Worm (Caenorhabditis elegans) whole organism, late embryonic: ENCODE results near the gene W07E11.1.

ENCODE experiments used
- C38D4.7 ChIP-seq: fragments of 200-800 bp; sonication (Bioruptor generic); optimal IDR thresholded peaks from 2 replicates; lab custom pipeline; 2018; ENCODE audit warnings: mild to moderate bottlenecking, missing genetic modification characterization, moderate library complexity, missing compliant biosample characterization
- F13H6.1 ChIP-seq: sonication (generic microtip); optimal IDR thresholded peaks from 2 replicates; lab custom pipeline; 2016; ENCODE audit warnings: missing genetic modification characterization, missing compliant biosample characterization
- K02D7.2 ChIP-seq: sonication (generic microtip); optimal IDR thresholded peaks from 2 replicates; lab custom pipeline; 2017; ENCODE audit warnings: mild to moderate bottlenecking, missing genetic modification characterization, missing compliant biosample characterization
- Y22D7AL.16 ChIP-seq: sonication (generic microtip); optimal IDR thresholded peaks from 2 replicates; lab custom pipeline; 2016; ENCODE audit warnings: missing genetic modification characterization, missing compliant biosample characterization
- ahr-1 ChIP-seq: sonication (generic microtip); optimal IDR thresholded peaks from 2 replicates; lab custom pipeline; 2016; ENCODE audit warnings: missing genetic modification characterization, missing compliant biosample characterization
- ama-1 ChIP-seq: fragments of 150-350 bp; optimal IDR thresholded peaks from 2 replicates; lab custom pipeline; 2014
- ceh-19 ChIP-seq: fragments of 200-800 bp; sonication (Bioruptor generic); optimal IDR thresholded peaks from 2 replicates; lab custom pipeline; 2018; ENCODE audit warnings: mild to moderate bottlenecking, missing genetic modification characterization, missing compliant biosample characterization
- ceh-2 ChIP-seq: sonication (generic microtip); optimal IDR thresholded peaks from 2 replicates; lab custom pipeline; 2016; ENCODE audit warnings: missing genotype, missing genetic modification characterization, missing compliant biosample characterization
- ceh-22 ChIP-seq: sonication (generic microtip); optimal IDR thresholded peaks from 2 replicates; lab custom pipeline; 2017; ENCODE audit warnings: missing biosample characterization, missing genetic modification characterization
- ceh-30 ChIP-seq: fragments of 150-350 bp; optimal IDR thresholded peaks from 2 replicates; lab custom pipeline; 2014; ENCODE audit warnings: missing biosample characterization, missing genetic modification characterization
- ceh-31 ChIP-seq: sonication (generic microtip); optimal IDR thresholded peaks from 2 replicates; lab custom pipeline; 2016; ENCODE audit warnings: missing genetic modification characterization, missing compliant biosample characterization
- ceh-48 ChIP-seq: sonication (generic microtip); optimal IDR thresholded peaks from 2 replicates; lab custom pipeline; 2016; ENCODE audit warnings: missing genetic modification characterization, inconsistent platforms, missing compliant biosample characterization
- ceh-6 ChIP-seq: fragments of 200-800 bp; sonication (Bioruptor generic); optimal IDR thresholded peaks from 2 replicates; lab custom pipeline; 2018; ENCODE audit warnings: mild to moderate bottlenecking, missing genetic modification characterization, missing compliant biosample characterization
- che-1 ChIP-seq: sonication (generic microtip); optimal IDR thresholded peaks from 2 replicates; lab custom pipeline; 2016; ENCODE audit warnings: mild to moderate bottlenecking, missing genetic modification characterization, missing compliant biosample characterization
- dve-1 ChIP-seq: sonication (generic microtip); optimal IDR thresholded peaks from 2 replicates; lab custom pipeline; 2017; ENCODE audit warnings: antibody characterized with exemption, mild to moderate bottlenecking, missing genetic modification characterization, missing compliant biosample characterization
- elt-4 ChIP-seq: sonication (generic microtip); optimal IDR thresholded peaks from 2 replicates; lab custom pipeline; 2016; ENCODE audit warnings: missing genetic modification characterization, missing compliant biosample characterization
- ets-4 ChIP-seq: sonication (generic microtip); optimal IDR thresholded peaks from 2 replicates; lab custom pipeline; 2016; ENCODE audit warnings: missing genetic modification characterization, missing compliant biosample characterization
- eyg-1 ChIP-seq: sonication (generic microtip); optimal IDR thresholded peaks from 2 replicates; lab custom pipeline; 2016; ENCODE audit warnings: missing genotype, missing genetic modification characterization, missing compliant biosample characterization
- hlh-13 ChIP-seq: fragments of 200-800 bp; sonication (Bioruptor generic); optimal IDR thresholded peaks from 2 replicates; lab custom pipeline; 2018; ENCODE audit warnings: mild to moderate bottlenecking, missing genetic modification characterization, missing compliant biosample characterization
- hlh-15 ChIP-seq: sonication (generic microtip); optimal IDR thresholded peaks from 2 replicates; lab custom pipeline; 2016; ENCODE audit warnings: missing genetic modification characterization, missing compliant biosample characterization
- hlh-8 ChIP-seq: sonication (generic microtip); optimal IDR thresholded peaks from 2 replicates; lab custom pipeline; 2016; ENCODE audit warnings: missing genotype, missing genetic modification characterization, missing compliant biosample characterization
- lim-6 ChIP-seq: sonication (generic microtip); optimal IDR thresholded peaks from 2 replicates; lab custom pipeline; 2016; ENCODE audit warnings: missing genetic modification characterization, missing compliant biosample characterization
- lin-11 ChIP-seq: fragments of 200-800 bp; sonication (Bioruptor generic); optimal IDR thresholded peaks from 2 replicates; lab custom pipeline; 2018; ENCODE audit warnings: mild to moderate bottlenecking, missing genetic modification characterization, missing compliant biosample characterization
- npax-4 ChIP-seq: sonication (generic microtip); optimal IDR thresholded peaks from 2 replicates; lab custom pipeline; 2016; ENCODE audit warnings: missing genetic modification characterization, missing compliant biosample characterization
- odd-2 ChIP-seq: sonication (generic microtip); optimal IDR thresholded peaks from 2 replicates; lab custom pipeline; 2017; ENCODE audit warnings: antibody characterized with exemption, mild to moderate bottlenecking, missing genetic modification characterization, missing compliant biosample characterization
- pag-3 ChIP-seq: sonication (generic microtip); optimal IDR thresholded peaks from 2 replicates; lab custom pipeline; 2016; ENCODE audit warnings: missing compliant biosample characterization, missing genetic modification characterization, borderline replicate concordance
- pat-9 ChIP-seq: fragments of 200-800 bp; sonication (Bioruptor generic); optimal IDR thresholded peaks from 2 replicates; lab custom pipeline; 2018; ENCODE audit warnings: mild to moderate bottlenecking, missing genetic modification characterization, moderate library complexity, missing compliant biosample characterization
- ref-2 ChIP-seq: sonication (generic microtip); optimal IDR thresholded peaks from 2 replicates; lab custom pipeline; 2016; ENCODE audit warnings: missing genetic modification characterization, missing compliant biosample characterization
- rnt-1 ChIP-seq: sonication (generic microtip); optimal IDR thresholded peaks from 2 replicates; lab custom pipeline; 2016; ENCODE audit warnings: missing genetic modification characterization, missing compliant biosample characterization
- sdc-2 ChIP-seq: sonication (generic microtip); optimal IDR thresholded peaks from 2 replicates; lab custom pipeline; 2016; ENCODE audit warnings: missing genotype, missing genetic modification characterization, missing compliant biosample characterization
- sox-2 ChIP-seq: fragments of 200-800 bp; sonication (Bioruptor generic); IDR thresholded peaks from 2 replicates; pipeline ENCODE4 v1.3.6; 2022; ENCODE audit warnings: missing genetic modification reagents, missing genetic modification characterization, missing compliant biosample characterization
- sox-4 ChIP-seq: sonication (generic microtip); optimal IDR thresholded peaks from 2 replicates; lab custom pipeline; 2017; ENCODE audit warnings: mild to moderate bottlenecking, missing genetic modification characterization, inconsistent platforms, missing compliant biosample characterization
- syd-9 ChIP-seq: sonication (generic microtip); optimal IDR thresholded peaks from 2 replicates; lab custom pipeline; 2016; ENCODE audit warnings: mild to moderate bottlenecking, missing genetic modification characterization, moderate library complexity, missing compliant biosample characterization
- tbx-7 ChIP-seq: sonication (generic microtip); optimal IDR thresholded peaks from 2 replicates; lab custom pipeline; 2016; ENCODE audit warnings: missing genotype, missing genetic modification characterization, missing compliant biosample characterization
- unc-55 ChIP-seq: sonication (generic microtip); optimal IDR thresholded peaks from 2 replicates; lab custom pipeline; 2017; ENCODE audit warnings: missing biosample characterization, missing genetic modification reagents, missing genetic modification characterization
- unc-86 ChIP-seq: sonication (generic microtip); optimal IDR thresholded peaks from 2 replicates; lab custom pipeline; 2016; ENCODE audit warnings: missing genetic modification characterization, missing compliant biosample characterization
- zip-5 ChIP-seq: sonication (generic microtip); optimal IDR thresholded peaks from 2 replicates; lab custom pipeline; 2016; ENCODE audit warnings: missing genetic modification characterization, missing compliant biosample characterization
- ztf-16 ChIP-seq: sonication (generic microtip); optimal IDR thresholded peaks from 2 replicates; lab custom pipeline; 2017; ENCODE audit warnings: missing genetic modification characterization, missing compliant biosample characterization

The W07E11.1 gene

DNA sequence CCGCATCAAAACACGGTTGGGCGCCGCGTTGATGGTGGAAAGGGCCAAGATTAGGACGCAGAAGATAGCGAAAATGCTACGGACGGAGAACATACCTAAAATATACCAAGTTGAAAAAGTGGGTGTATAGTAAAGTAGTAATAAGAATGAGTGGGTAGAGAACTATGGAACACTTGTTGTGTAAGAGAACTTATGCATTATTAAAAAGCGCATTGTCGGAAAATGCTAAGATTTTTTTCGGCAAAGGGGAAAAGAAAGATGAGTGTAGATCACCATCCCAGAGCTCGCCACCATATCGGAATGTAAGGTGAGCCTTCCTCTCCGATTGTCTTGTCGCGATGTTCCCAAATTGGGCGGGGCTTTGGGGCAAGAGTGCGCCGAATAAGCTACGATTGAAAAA, 3.4 kb downstream of the W07E11.1 start, which contains the start of gene flp-28:
Gene flp-28, minus strand, starts transcription at position 101 of the 400 bp plus-strand sequence.
- no peak for TF ChIP-seq dve-1 (tag; lab: Kevin White, UChicago)
- TF ChIP-seq ceh-30, result no peak

DNA sequence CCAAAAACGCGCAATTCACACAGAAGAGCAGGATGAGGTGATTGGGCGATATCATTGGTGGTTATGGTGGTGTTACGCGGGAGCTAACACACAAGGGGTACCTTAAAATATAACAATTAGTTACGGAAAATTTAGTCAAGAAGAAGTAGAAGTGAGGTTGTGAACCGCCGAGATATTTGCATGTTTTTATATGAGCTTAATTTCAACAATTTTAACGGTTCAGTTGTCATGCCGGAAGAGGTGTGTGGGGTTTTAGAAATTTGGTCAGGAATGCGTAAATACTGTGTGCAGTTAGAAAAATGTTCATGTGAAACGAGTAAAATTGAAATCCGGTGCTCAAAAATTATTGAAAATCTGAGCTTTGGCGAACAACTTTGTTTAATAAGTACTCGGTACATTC, 8.4 kb downstream of the W07E11.1 start, which contains the start of gene flp-3:
Gene flp-3, minus strand, starts transcription at position 101 of the 400 bp plus-strand sequence.
- TF ChIP-seq elt-4 (tag; lab: Kevin White, UChicago) (no peak), unc-86 (tag; lab: Kevin White, UChicago) (no peak), zip-5 (no peak), C38D4.7 (GFP tag; lab: Kevin White, UChicago) (no peak), ref-2 (tag; lab: Kevin White, UChicago) (no peak), hlh-8 (tag; lab: Kevin White, UChicago) (no peak), odd-2 (tag; lab: Kevin White, UChicago) (no peak), ama-1 (lab: Kevin White, UChicago) (no peak), sox-2 (no peak), npax-4 (tag; lab: Kevin White, UChicago) (no peak), rnt-1 (tag; lab: Kevin White, UChicago) (no peak), lim-6 (no peak), pag-3 (no peak), ceh-31 (tag; lab: Kevin White, UChicago) (no peak), ahr-1 (tag; lab: Kevin White, UChicago) (no peak), F13H6.1 (tag; lab: Kevin White, UChicago) (no peak), dve-1 (tag; lab: Kevin White, UChicago) (no peak), unc-55 (GFP tag; lab: Kevin White, UChicago) (no peak), pat-9 (tag; lab: Kevin White, UChicago) (no peak)

- no peak for TF ChIP-seq ets-4 (tag; lab: Kevin White, UChicago)
- TF ChIP-seq K02D7.2, result no peak
- TF ChIP-seq F13H6.1 (tag; lab: Kevin White, UChicago), result no peak
- TF ChIP-seq eyg-1 (tag; lab: Kevin White, UChicago), result no peak
- TF ChIP-seq che-1 (tag; lab: Kevin White, UChicago), result no peak
- no peak for TF ChIP-seq ceh-19 (GFP tag; lab: Kevin White, UChicago)
- TF ChIP-seq syd-9, result no peak
- no peak for TF ChIP-seq ceh-22 (tag; lab: Kevin White, UChicago)
- no peak for TF ChIP-seq lin-11 (tag; lab: Kevin White, UChicago)
- TF ChIP-seq hlh-15 (tag; lab: Kevin White, UChicago), result no peak
- no peak for TF ChIP-seq tbx-7 (tag; lab: Kevin White, UChicago)
- TF ChIP-seq pat-9 (tag; lab: Kevin White, UChicago), result no peak
- TF ChIP-seq sox-4 (tag; lab: Kevin White, UChicago), result no peak
- TF ChIP-seq hlh-13 (GFP tag; lab: Kevin White, UChicago), result no peak
- no peak for TF ChIP-seq Y22D7AL.16 (tag; lab: Kevin White, UChicago)
- TF ChIP-seq, all 69 proteins: peak for 0
These were observed 10.7 kb downstream of the W07E11.1 start, which contains the start of gene flp-2 for ce11 chrX:10095145-10095544. Gene flp-2, minus strand, starts transcription at chrX:10095245.

DNA sequence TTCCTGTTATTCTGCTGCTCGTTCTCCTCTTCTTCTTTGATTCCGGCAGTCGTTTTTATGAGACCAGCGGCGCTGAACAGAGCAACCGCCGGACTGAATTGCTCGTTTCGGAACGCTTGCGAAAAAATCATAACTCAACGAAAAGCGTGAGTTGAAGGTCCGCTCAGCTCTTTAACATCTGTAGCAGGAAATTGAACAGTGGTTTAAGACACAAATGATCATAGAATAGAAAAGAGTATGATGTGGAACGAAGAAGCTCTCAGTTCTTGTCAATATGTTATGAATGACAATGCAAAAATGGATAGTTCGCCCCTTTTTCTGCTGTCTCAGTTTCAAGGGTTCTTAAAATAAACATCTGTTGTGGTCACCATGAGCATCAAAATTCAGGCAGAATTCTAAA, 29.3 kb downstream of the W07E11.1 start:
- TF ChIP-seq tbx-7 (tag; lab: Kevin White, UChicago) (no peak), sdc-2 (no peak), ceh-2 (tag; lab: Kevin White, UChicago) (no peak), npax-4 (tag; lab: Kevin White, UChicago) (no peak), ztf-16 (tag; lab: Kevin White, UChicago) (no peak), ceh-6 (no peak), ceh-48 (tag; lab: Kevin White, UChicago) (no peak), unc-86 (tag; lab: Kevin White, UChicago) (no peak)
